Worm (Caenorhabditis elegans) whole organism, young adult: ENCODE measurements around the gene Y73B3A.20.
"Not testable (repeated sequence)": the region's sequence is repeated elsewhere in the genome, so short reads cannot be mapped to it uniquely, and the experiment has no call there.

Experiments used
- lin-35 ChIP-seq, 3 experiments: fragments of 150-350 bp in 2 of 3; sonication (generic microtip) in 1 of 3; optimal IDR thresholded peaks; 2 replicates each; lab custom pipeline; 2014 to 2018; ENCODE audit warnings: missing biosample characterization in 3 of 3, missing genetic modification characterization in 3 of 3, missing genetic modification reagents in 3 of 3
- rcor-1 ChIP-seq: fragments of 200-800 bp; sonication (Bioruptor generic); IDR thresholded peaks from 2 replicates; pipeline ENCODE4 v1.3.6; 2022; ENCODE audit warnings: missing genetic modification reagents, missing genetic modification characterization, missing compliant biosample characterization
- unc-130 ChIP-seq: sonication (generic microtip); optimal IDR thresholded peaks from 2 replicates; lab custom pipeline; 2016; ENCODE audit warnings: missing genetic modification reagents, missing genetic modification characterization, missing compliant biosample characterization

DNA sequence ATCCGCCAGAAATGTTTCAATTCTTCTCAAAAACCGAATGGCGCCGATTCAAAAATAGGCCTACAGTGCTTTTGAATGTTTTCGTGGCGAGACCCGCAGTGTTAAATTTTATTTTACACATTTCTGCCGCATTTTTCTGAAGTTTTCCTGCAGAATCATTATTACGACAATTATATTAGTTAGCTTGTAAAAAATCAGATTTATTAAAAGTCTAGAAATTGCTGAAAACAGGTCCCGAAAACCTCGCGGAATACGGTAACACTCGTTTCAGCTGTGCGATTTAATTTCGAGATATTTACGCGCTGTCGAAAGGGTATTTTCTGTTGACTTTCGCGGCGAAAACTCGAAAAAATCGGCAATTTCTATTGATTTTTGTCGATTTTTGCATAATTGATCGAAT, at the start of gene Y73B3A.20:
- TF ChIP-seq rcor-1 (GFP tag; lab: Robert Waterston, UW); lin-35 (GFP tag; optimal IDR thresholded peaks at IDR 0.05; lab: Kevin White, UChicago); unc-130 (GFP tag; lab: Kevin White, UChicago): not testable (repeated sequence)
